Worm (Caenorhabditis elegans) whole organism, young adult: ENCODE measurements around the gene taf-11.1.

Experiments used
- F22D6.2 ChIP-seq: sonication (generic microtip); optimal IDR thresholded peaks from 2 replicates; lab custom pipeline; 2016; ENCODE audit warnings: mild to moderate bottlenecking, missing genetic modification characterization, missing compliant biosample characterization
- F55B11.4 ChIP-seq: sonication (generic microtip); optimal IDR thresholded peaks from 2 replicates; lab custom pipeline; 2016; ENCODE audit warnings: missing compliant biosample characterization, missing genetic modification characterization, borderline replicate concordance; ENCODE audit not compliant: insufficient read depth
- Y53G8AR.9 ChIP-seq: fragments of 200-800 bp; sonication (Bioruptor generic); conservative IDR thresholded peaks from 2 replicates; pipeline ENCODE4 v1.3.6; 2022; ENCODE audit warnings: missing genetic modification reagents, missing genetic modification characterization, missing compliant biosample characterization
- die-1 ChIP-seq: sonication (generic microtip); optimal IDR thresholded peaks from 2 replicates; lab custom pipeline; 2016; ENCODE audit warnings: missing genotype, mild to moderate bottlenecking, missing genetic modification characterization, missing compliant biosample characterization
- dox-1 ChIP-seq: fragments of 200-800 bp; sonication (Bioruptor generic); IDR thresholded peaks from 2 replicates; pipeline ENCODE4 v1.3.6; 2022; ENCODE audit warnings: missing genetic modification reagents, missing genetic modification characterization, missing compliant biosample characterization
- efl-1 ChIP-seq: fragments of 150-350 bp; optimal IDR thresholded peaks from 2 replicates; lab custom pipeline; 2014; ENCODE audit warnings: missing biosample characterization, missing genetic modification reagents, missing genetic modification characterization
- nfya-1 ChIP-seq: sonication (generic microtip); optimal IDR thresholded peaks from 2 replicates; lab custom pipeline; 2017; ENCODE audit warnings: antibody characterized with exemption, missing compliant biosample characterization, missing genetic modification characterization, borderline replicate concordance; ENCODE audit not compliant: insufficient read depth
- nhr-179 ChIP-seq: sonication (generic microtip); optimal IDR thresholded peaks from 2 replicates; lab custom pipeline; 2016; ENCODE audit warnings: mild to moderate bottlenecking, missing genetic modification characterization, missing compliant biosample characterization
- pha-4 ChIP-seq: fragments of 150-350 bp; sonication (generic microtip); optimal IDR thresholded peaks from 2 replicates; lab custom pipeline; 2014; ENCODE audit warnings: missing biosample characterization, missing genetic modification reagents, missing genetic modification characterization
- sea-2 ChIP-seq: fragments of 200-800 bp; sonication (Bioruptor generic); IDR thresholded peaks from 2 replicates; pipeline ENCODE4 v1.3.6; 2022; ENCODE audit warnings: missing genetic modification characterization, missing compliant biosample characterization
- unc-62 ChIP-seq: fragments of 150-350 bp; optimal IDR thresholded peaks from 2 replicates; lab custom pipeline; 2014; ENCODE audit warnings: missing biosample characterization, missing genetic modification reagents, missing genetic modification characterization
- ztf-18 ChIP-seq: sonication (generic microtip); optimal IDR thresholded peaks from 2 replicates; lab custom pipeline; 2016; ENCODE audit warnings: missing genotype, mild to moderate bottlenecking, missing genetic modification characterization, missing compliant biosample characterization

DNA sequence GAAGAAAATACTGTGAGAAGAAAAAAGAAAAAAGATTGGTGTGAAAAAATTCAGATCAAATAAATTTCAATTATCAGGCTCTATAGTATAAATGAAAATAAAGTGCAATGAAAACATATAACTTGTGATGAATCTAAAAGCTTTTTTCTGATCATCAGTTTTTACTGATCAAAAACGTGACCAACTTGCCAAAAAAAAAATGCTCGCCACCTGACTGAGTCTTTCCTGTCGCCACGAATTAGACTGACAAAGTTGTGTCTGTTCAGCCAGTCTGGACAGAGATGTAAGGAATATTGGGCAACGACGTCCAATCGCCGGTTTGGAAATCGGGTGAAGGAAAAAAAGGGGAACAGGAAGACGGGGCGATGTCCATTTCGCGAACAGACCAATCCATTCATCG lies 35.5 kb upstream of the taf-11.1 start:
- TF ChIP-seq F55B11.4: no peak
- TF ChIP-seq F22D6.2 (tag; lab: Kevin White, UChicago): no peak
- no peak for TF ChIP-seq ztf-18
- no peak for TF ChIP-seq Y53G8AR.9
- no peak for TF ChIP-seq die-1 (tag; lab: Kevin White, UChicago)
- TF ChIP-seq dox-1: no peak
- no peak for TF ChIP-seq unc-62 (GFP tag; lab: Kevin White, UChicago)
- no peak for TF ChIP-seq efl-1
- TF ChIP-seq nhr-179 (tag; lab: Kevin White, UChicago): no peak
- TF ChIP-seq sea-2 (GFP tag; lab: Robert Waterston, UW): no peak
- TF ChIP-seq nfya-1: no peak
- TF ChIP-seq pha-4 (tag; lab: Kevin White, UChicago): no peak
